Worm (Caenorhabditis elegans) whole organism, L1 larva: ENCODE results near the gene rec-8.
A peak's percentile ranks its signal among the peaks of the same experiment; 100 is the strongest.

Experiments used
- C04F5.9 ChIP-seq: sonication (generic microtip); optimal IDR thresholded peaks from 2 replicates; lab custom pipeline; 2016; ENCODE audit warnings: missing genetic modification characterization, missing compliant biosample characterization
- F16B12.6 ChIP-seq: fragments of 150-350 bp; optimal IDR thresholded peaks from 2 replicates; lab custom pipeline; 2014; ENCODE audit warnings: missing biosample characterization, missing genetic modification characterization
- Y116A8C.19 ChIP-seq: sonication (generic microtip); optimal IDR thresholded peaks from 2 replicates; lab custom pipeline; 2016; ENCODE audit warnings: missing compliant biosample characterization, missing genetic modification characterization, borderline replicate concordance
- aha-1 ChIP-seq: fragments of 150-350 bp; optimal IDR thresholded peaks from 2 replicates; lab custom pipeline; 2014; ENCODE audit warnings: missing biosample characterization, missing genetic modification characterization
- aly-2 ChIP-seq: fragments of 150-350 bp; optimal IDR thresholded peaks from 2 replicates; lab custom pipeline; 2014; ENCODE audit warnings: missing biosample characterization, missing genetic modification characterization
- blmp-1 ChIP-seq: fragments of 150-350 bp; optimal IDR thresholded peaks from 2 replicates; lab custom pipeline; 2014; ENCODE audit warnings: missing biosample characterization, missing genetic modification characterization
- ceh-82 ChIP-seq, 3 experiments: fragments of 150-350 bp in 1 of 3; sonication (generic microtip) in 2 of 3; optimal IDR thresholded peaks; 2 replicates each; lab custom pipeline; 2014 to 2017; ENCODE audit warnings: missing biosample characterization in 3 of 3, missing genetic modification characterization in 3 of 3
- ceh-88 ChIP-seq: fragments of 200-800 bp; sonication (Bioruptor generic); IDR thresholded peaks from 2 replicates; pipeline ENCODE4 v1.3.6; 2022; ENCODE audit warnings: missing genetic modification characterization, missing compliant biosample characterization
- ceh-90 ChIP-seq: sonication (generic microtip); optimal IDR thresholded peaks from 2 replicates; lab custom pipeline; 2016; ENCODE audit warnings: missing genetic modification characterization, missing compliant biosample characterization
- dpl-1 ChIP-seq, 3 experiments: fragments of 150-350 bp in 2 of 3; sonication (generic microtip) in 1 of 3; optimal IDR thresholded peaks; 2 replicates each; lab custom pipeline; 2014 to 2017; ENCODE audit warnings: missing biosample characterization in 3 of 3, missing genetic modification characterization in 3 of 3, missing genetic modification reagents in 3 of 3
- efl-3 ChIP-seq: fragments of 200-800 bp; sonication (Bioruptor generic); optimal IDR thresholded peaks from 2 replicates; lab custom pipeline; 2018; ENCODE audit warnings: mild to moderate bottlenecking, missing genetic modification characterization, missing compliant biosample characterization
- egl-13 ChIP-seq: sonication (generic microtip); optimal IDR thresholded peaks from 2 replicates; lab custom pipeline; 2016; ENCODE audit warnings: missing genotype, missing genetic modification reagents, missing genetic modification characterization, missing compliant biosample characterization
- fkh-4 ChIP-seq: sonication (generic microtip); optimal IDR thresholded peaks from 2 replicates; lab custom pipeline; 2016; ENCODE audit warnings: missing compliant biosample characterization, missing genetic modification characterization, borderline replicate concordance
- fos-1 ChIP-seq: fragments of 150-350 bp; optimal IDR thresholded peaks from 2 replicates; lab custom pipeline; 2014; ENCODE audit warnings: missing biosample characterization, missing genetic modification characterization
- grh-1 ChIP-seq: fragments of 200-800 bp; sonication (Bioruptor generic); IDR thresholded peaks from 2 replicates; pipeline ENCODE4 v1.3.6; 2022; ENCODE audit warnings: missing genetic modification reagents, missing genetic modification characterization, missing compliant biosample characterization
- hlh-4 ChIP-seq: sonication (generic microtip); optimal IDR thresholded peaks from 2 replicates; lab custom pipeline; 2016; ENCODE audit warnings: mild to moderate bottlenecking, missing genetic modification characterization, missing compliant biosample characterization
- hpl-2 ChIP-seq: fragments of 150-350 bp; optimal IDR thresholded peaks from 2 replicates; lab custom pipeline; 2014; ENCODE audit warnings: missing biosample characterization, missing genetic modification reagents, missing genetic modification characterization
- irx-1 ChIP-seq: sonication (generic microtip); optimal IDR thresholded peaks from 2 replicates; lab custom pipeline; 2016; ENCODE audit warnings: missing genetic modification characterization, missing compliant biosample characterization
- isw-1 ChIP-seq: fragments of 200-800 bp; sonication (Bioruptor generic); IDR thresholded peaks from 2 replicates; pipeline ENCODE4 v1.3.6; 2022; ENCODE audit warnings: missing genetic modification characterization, missing compliant biosample characterization
- jun-1 ChIP-seq: fragments of 150-350 bp; optimal IDR thresholded peaks from 2 replicates; lab custom pipeline; 2014; ENCODE audit warnings: missing biosample characterization, missing genetic modification reagents, missing genetic modification characterization
- lin-14 ChIP-seq: fragments of 200-800 bp; sonication (Bioruptor generic); optimal IDR thresholded peaks from 2 replicates; lab custom pipeline; 2018; ENCODE audit warnings: mild to moderate bottlenecking, missing genetic modification characterization, moderate library complexity, missing compliant biosample characterization
- lin-35 ChIP-seq, 2 experiments: fragments of 150-350 bp; optimal IDR thresholded peaks; 2 replicates each; lab custom pipeline; 2014; ENCODE audit warnings: missing biosample characterization in 2 of 2, missing genetic modification characterization in 2 of 2, missing genetic modification reagents in 2 of 2
- lin-39 ChIP-seq: fragments of 150-350 bp; optimal IDR thresholded peaks from 2 replicates; lab custom pipeline; 2014; ENCODE audit warnings: missing biosample characterization, missing genetic modification reagents, missing genetic modification characterization
- lir-3 ChIP-seq: sonication (generic microtip); optimal IDR thresholded peaks from 2 replicates; lab custom pipeline; 2016; ENCODE audit warnings: mild to moderate bottlenecking, missing genetic modification characterization, moderate library complexity, missing compliant biosample characterization; ENCODE audit not compliant: poor library complexity
- lsy-2 ChIP-seq, 2 experiments: fragments of 150-350 bp; optimal IDR thresholded peaks; 2 replicates each; lab custom pipeline; 2014; ENCODE audit warnings: missing biosample characterization in 2 of 2, missing genetic modification characterization in 2 of 2
- mdl-1 ChIP-seq, 2 experiments: fragments of 150-350 bp; optimal IDR thresholded peaks; 2 replicates each; lab custom pipeline; 2014 to 2017; ENCODE audit warnings: missing biosample characterization in 2 of 2, missing genetic modification characterization in 2 of 2, inconsistent platforms in 1 of 2
- mep-1 ChIP-seq: fragments of 150-350 bp; optimal IDR thresholded peaks from 2 replicates; lab custom pipeline; 2014; ENCODE audit warnings: missing biosample characterization, missing genetic modification characterization
- nhr-19 ChIP-seq: fragments of 200-800 bp; sonication (Bioruptor generic); conservative IDR thresholded peaks from 2 replicates; pipeline ENCODE4 v1.3.6; 2022; ENCODE audit warnings: missing genetic modification characterization, missing compliant biosample characterization
- nhr-20 ChIP-seq: sonication (generic microtip); optimal IDR thresholded peaks from 2 replicates; lab custom pipeline; 2016; ENCODE audit warnings: mild to moderate bottlenecking, missing genetic modification characterization, missing compliant biosample characterization
- nhr-47 ChIP-seq: sonication (generic microtip); optimal IDR thresholded peaks from 2 replicates; lab custom pipeline; 2016; ENCODE audit warnings: mild to moderate bottlenecking, missing genetic modification characterization, moderate library complexity, missing compliant biosample characterization
- nhr-71 ChIP-seq: sonication (generic microtip); optimal IDR thresholded peaks from 2 replicates; lab custom pipeline; 2016; ENCODE audit warnings: mild to moderate bottlenecking, missing genetic modification characterization, moderate library complexity, missing compliant biosample characterization
- nhr-85 ChIP-seq: sonication (generic microtip); peaks from one replicate; lab custom pipeline; 2016; ENCODE audit warnings: missing genetic modification characterization, inconsistent platforms, missing compliant biosample characterization
- nhr-90 ChIP-seq: sonication (generic microtip); optimal IDR thresholded peaks from 2 replicates; lab custom pipeline; 2016; ENCODE audit warnings: mild to moderate bottlenecking, missing genetic modification characterization, missing compliant biosample characterization; ENCODE audit not compliant: poor library complexity
- pag-3 ChIP-seq: sonication (generic microtip); optimal IDR thresholded peaks from 2 replicates; lab custom pipeline; 2017; ENCODE audit warnings: missing genetic modification characterization, mild to moderate bottlenecking, missing compliant biosample characterization, antibody characterized with exemption, borderline replicate concordance; ENCODE audit not compliant: insufficient read depth
- pax-3 ChIP-seq: fragments of 200-800 bp; sonication (Bioruptor generic); optimal IDR thresholded peaks from 2 replicates; lab custom pipeline; 2018; ENCODE audit warnings: mild to moderate bottlenecking, missing genetic modification characterization, moderate library complexity, missing compliant biosample characterization
- rnt-1 ChIP-seq: sonication (generic microtip); optimal IDR thresholded peaks from 2 replicates; lab custom pipeline; 2016; ENCODE audit warnings: mild to moderate bottlenecking, missing genetic modification characterization, moderate library complexity, missing compliant biosample characterization
- snpc-4 ChIP-seq: fragments of 150-350 bp; optimal IDR thresholded peaks from 2 replicates; lab custom pipeline; 2014; ENCODE audit warnings: missing biosample characterization, missing genetic modification characterization
- snu-23 ChIP-seq: sonication (generic microtip); optimal IDR thresholded peaks from 2 replicates; lab custom pipeline; 2016; ENCODE audit warnings: missing genetic modification characterization, missing compliant biosample characterization
- sox-4 ChIP-seq: sonication (generic microtip); optimal IDR thresholded peaks from 2 replicates; lab custom pipeline; 2016; ENCODE audit warnings: missing genetic modification characterization, missing compliant biosample characterization
- sptf-1 ChIP-seq: fragments of 150-350 bp; optimal IDR thresholded peaks from 2 replicates; lab custom pipeline; 2014; ENCODE audit warnings: missing biosample characterization, missing genetic modification characterization
- sup-37 ChIP-seq: fragments of 200-800 bp; sonication (Bioruptor generic); optimal IDR thresholded peaks from 2 replicates; lab custom pipeline; 2018; ENCODE audit warnings: mild to moderate bottlenecking, missing genetic modification characterization, missing compliant biosample characterization
- tbx-2 ChIP-seq: sonication (generic microtip); optimal IDR thresholded peaks from 2 replicates; lab custom pipeline; 2016; ENCODE audit warnings: missing genetic modification characterization, missing compliant biosample characterization
- unc-130 ChIP-seq: fragments of 150-350 bp; optimal IDR thresholded peaks from 2 replicates; lab custom pipeline; 2017; ENCODE audit warnings: missing biosample characterization, missing genetic modification characterization, inconsistent platforms
- vab-15 ChIP-seq: sonication (generic microtip); optimal IDR thresholded peaks from 2 replicates; lab custom pipeline; 2017; ENCODE audit warnings: missing genotype, mild to moderate bottlenecking, missing genetic modification characterization, missing compliant biosample characterization
- zag-1 ChIP-seq: fragments of 150-350 bp; optimal IDR thresholded peaks from 2 replicates; lab custom pipeline; 2014; ENCODE audit warnings: missing biosample characterization, missing genetic modification characterization
- zip-4 ChIP-seq: fragments of 200-800 bp; sonication (Bioruptor generic); optimal IDR thresholded peaks from 2 replicates; lab custom pipeline; 2018; ENCODE audit warnings: mild to moderate bottlenecking, missing genetic modification characterization, moderate library complexity, missing compliant biosample characterization
- ztf-11 ChIP-seq, 2 experiments: sonication (generic microtip); optimal IDR thresholded peaks; 2 replicates each; lab custom pipeline; 2016 to 2017; ENCODE audit warnings: missing genetic modification characterization in 2 of 2, missing biosample characterization in 1 of 2, missing compliant biosample characterization in 1 of 2

rec-8 gene

ce11 chrIV:13386043-13386442 is 33.0 kb upstream of the rec-8 start, which contains the start of the genes Y62E10A.20, Y62E10A.23 and mdt-9 (continued):
- peak; percentile 63 to 76 (median 75) for TF ChIP-seq dpl-1 (GFP tag; optimal IDR thresholded peaks at IDR 0.05; lab: Kevin White, UChicago)
- peak; percentile 67 for TF ChIP-seq mep-1
- no peak for TF ChIP-seq sup-37 (GFP tag; lab: Kevin White, UChicago)
- peak; percentile 78 for TF ChIP-seq nhr-85 (tag; lab: Kevin White, UChicago)
- peak; percentile 58 for TF ChIP-seq lin-39 (tag; lab: Kevin White, UChicago)
- TF ChIP-seq isw-1 (GFP tag; lab: Robert Waterston, UW) = peak; percentile 59
- TF ChIP-seq rnt-1 (tag; lab: Kevin White, UChicago) = peak; percentile 85
- TF ChIP-seq irx-1 = peak; percentile 54
- TF ChIP-seq pag-3 (tag; lab: Kevin White, UChicago) = no peak
- TF ChIP-seq nhr-47 (tag; lab: Kevin White, UChicago) = peak; percentile 84
- TF ChIP-seq lir-3 = peak; percentile 65
- TF ChIP-seq unc-130 (tag; lab: Kevin White, UChicago) = peak; percentile 90
- TF ChIP-seq egl-13 (tag; lab: Kevin White, UChicago) = peak; percentile 31
- TF ChIP-seq ceh-82 (tag; optimal IDR thresholded peaks at IDR 0.05; lab: Kevin White, UChicago) = peak; percentile 69 to 86 (median 80)
- TF ChIP-seq ceh-90 (tag; lab: Kevin White, UChicago) = no peak
- TF ChIP-seq zag-1 (tag; lab: Kevin White, UChicago) = no peak
- TF ChIP-seq tbx-2 (tag; lab: Kevin White, UChicago) = peak; percentile 75
- peak; percentile 65 for TF ChIP-seq nhr-90 (tag; lab: Kevin White, UChicago)
- TF ChIP-seq aly-2 = peak; percentile 42
- TF ChIP-seq aha-1 (tag; lab: Kevin White, UChicago) = no peak
- TF ChIP-seq jun-1 = peak; percentile 64
- peak; percentile 83 for TF ChIP-seq snu-23 (GFP tag; lab: Kevin White, UChicago)
- peak; percentile 18 for TF ChIP-seq sox-4 (tag; lab: Kevin White, UChicago)
- TF ChIP-seq nhr-19 = peak; percentile 74
- peak; percentile 31 for TF ChIP-seq pax-3
- TF ChIP-seq ztf-11 (tag; optimal IDR thresholded peaks at IDR 0.05; lab: Kevin White, UChicago) = peak in 1 of 2 experiments; percentile 47
- TF ChIP-seq C04F5.9 (tag; lab: Kevin White, UChicago) = peak; percentile 24
- TF ChIP-seq fkh-4 (tag; lab: Kevin White, UChicago) = no peak
- TF ChIP-seq fos-1 (tag; lab: Kevin White, UChicago) = peak; percentile 67
- peak; percentile 76 for TF ChIP-seq lin-14 (GFP tag; lab: Kevin White, UChicago)
- peak; percentile 84 for TF ChIP-seq nhr-71
- peak in 1 of 2 experiments; percentile 69 for TF ChIP-seq mdl-1 (tag; optimal IDR thresholded peaks at IDR 0.05; lab: Kevin White, UChicago)
- TF ChIP-seq F16B12.6 (tag; lab: Kevin White, UChicago) = peak; percentile 19
- peak; percentile 72 for TF ChIP-seq nhr-20 (tag; lab: Kevin White, UChicago)
- peak; percentile 28 for TF ChIP-seq snpc-4
- TF ChIP-seq lin-35 (GFP tag; optimal IDR thresholded peaks at IDR 0.05; lab: Kevin White, UChicago) = peak; percentile 78 to 87
- TF ChIP-seq hpl-2 (GFP tag; lab: Kevin White, UChicago) = peak; percentile 47
- TF ChIP-seq grh-1 (GFP tag; lab: Robert Waterston, UW) = 0 out of 2 replicates have a peak, but pooled peaks have one; percentile 32
- no peak for TF ChIP-seq efl-3 (GFP tag; lab: Kevin White, UChicago)
- TF ChIP-seq blmp-1 (tag; lab: Kevin White, UChicago) = peak; percentile 75
- no peak for TF ChIP-seq Y116A8C.19
- peak; percentile 69 for TF ChIP-seq vab-15 (tag; lab: Kevin White, UChicago)
- no peak for TF ChIP-seq ceh-88
- no peak for TF ChIP-seq hlh-4 (tag; lab: Kevin White, UChicago)
- TF ChIP-seq lsy-2 (tag; optimal IDR thresholded peaks at IDR 0.05; lab: Kevin White, UChicago) = peak; percentile 81 to 91
- TF ChIP-seq zip-4 (GFP tag; lab: Kevin White, UChicago) = no peak
- TF ChIP-seq sptf-1 (tag; lab: Kevin White, UChicago) = no peak
